Worm (Caenorhabditis elegans) whole organism, L3 larva: Measurements from ENCODE around the gene npr-43.

Source experiments
- jun-1 ChIP-seq: fragments of 150-350 bp; optimal IDR thresholded peaks from 2 replicates; lab custom pipeline; 2014; ENCODE audit warnings: missing biosample characterization, missing genetic modification reagents, missing genetic modification characterization
- nhr-11 ChIP-seq: fragments of 150-350 bp; optimal IDR thresholded peaks from 2 replicates; lab custom pipeline; 2014; ENCODE audit warnings: missing biosample characterization, missing genetic modification characterization
- tbx-2 ChIP-seq: sonication (generic microtip); optimal IDR thresholded peaks from 2 replicates; lab custom pipeline; 2016; ENCODE audit warnings: mild to moderate bottlenecking, missing genetic modification characterization, missing compliant biosample characterization

ce11 chrV:14414964-14415564 is 36.2 kb upstream of the npr-43 start, which contains the start of the genes nxf-1 and C15H11.11:
- peak; percentile 79 for TF ChIP-seq jun-1 (tag; lab: Kevin White, UChicago)
- no peak for TF ChIP-seq tbx-2 (tag; lab: Kevin White, UChicago)
- TF ChIP-seq nhr-11 (tag; lab: Kevin White, UChicago): no peak
